Worm (Caenorhabditis elegans) whole organism, L4 larva: ENCODE data around the gene W03A5.1.
A peak's percentile ranks its signal among the peaks of the same experiment; 100 is the strongest.

ENCODE experiments used
- F10B5.3 ChIP-seq: sonication (generic microtip); optimal IDR thresholded peaks from 2 replicates; lab custom pipeline; 2016; ENCODE audit warnings: mild to moderate bottlenecking, missing genetic modification characterization, missing compliant biosample characterization
- R02D3.7 ChIP-seq: fragments of 150-350 bp; sonication (generic microtip); optimal IDR thresholded peaks from 3 replicates; lab custom pipeline; 2014; ENCODE audit warnings: missing biosample characterization, missing genetic modification characterization
- T20F7.1 ChIP-seq: fragments of 200-800 bp; sonication (Bioruptor generic); optimal IDR thresholded peaks from 2 replicates; lab custom pipeline; 2018; ENCODE audit warnings: mild to moderate bottlenecking, missing genetic modification characterization, missing compliant biosample characterization
- T26A8.4 ChIP-seq: fragments of 200-800 bp; sonication (Bioruptor generic); IDR thresholded peaks from 2 replicates; pipeline ENCODE4 v1.3.6; 2022; ENCODE audit warnings: missing genetic modification characterization, missing compliant biosample characterization
- arid-1 ChIP-seq: fragments of 200-800 bp; sonication (Bioruptor generic); conservative IDR thresholded peaks from 2 replicates; pipeline ENCODE4 v1.3.6; 2022; ENCODE audit warnings: missing genetic modification reagents, missing genetic modification characterization, missing compliant biosample characterization
- attf-4 ChIP-seq: sonication (generic microtip); optimal IDR thresholded peaks from 3 replicates; lab custom pipeline; 2017; ENCODE audit warnings: missing biosample characterization, missing genetic modification characterization
- ceh-28 ChIP-seq: fragments of 150-350 bp; optimal IDR thresholded peaks from 2 replicates; lab custom pipeline; 2014; ENCODE audit warnings: missing biosample characterization, missing genetic modification reagents, missing genetic modification characterization
- ceh-62 ChIP-seq: sonication (generic microtip); optimal IDR thresholded peaks from 2 replicates; lab custom pipeline; 2017; ENCODE audit warnings: missing biosample characterization, missing genetic modification characterization
- cey-2 ChIP-seq: sonication (generic microtip); optimal IDR thresholded peaks from 3 replicates; lab custom pipeline; 2017; ENCODE audit warnings: missing genetic modification characterization, mild to moderate bottlenecking, missing compliant biosample characterization, antibody characterized with exemption, borderline replicate concordance; ENCODE audit not compliant: insufficient read depth
- ctbp-1 ChIP-seq: fragments of 200-800 bp; sonication (Bioruptor generic); IDR thresholded peaks from 2 replicates; pipeline ENCODE4 v1.3.6; 2022; ENCODE audit warnings: missing genetic modification reagents, missing genetic modification characterization, missing compliant biosample characterization
- dmd-6 ChIP-seq: fragments of 200-800 bp; sonication (Bioruptor generic); IDR thresholded peaks from 2 replicates; pipeline ENCODE4 v1.3.6; 2022; ENCODE audit warnings: missing genetic modification reagents, missing genetic modification characterization, missing compliant biosample characterization
- dmd-9 ChIP-seq: fragments of 200-800 bp; sonication (Bioruptor generic); IDR thresholded peaks from 2 replicates; pipeline ENCODE4 v1.3.6; 2022; ENCODE audit warnings: missing genetic modification reagents, missing genetic modification characterization, missing compliant biosample characterization
- dve-1 ChIP-seq: sonication (generic microtip); optimal IDR thresholded peaks from 2 replicates; lab custom pipeline; 2017; ENCODE audit warnings: antibody characterized with exemption, mild to moderate bottlenecking, missing genetic modification characterization, missing compliant biosample characterization; ENCODE audit not compliant: insufficient read depth
- gei-8 ChIP-seq: fragments of 200-800 bp; sonication (Bioruptor generic); optimal IDR thresholded peaks from 2 replicates; lab custom pipeline; 2018; ENCODE audit warnings: mild to moderate bottlenecking, missing genetic modification characterization, missing compliant biosample characterization
- hif-1 ChIP-seq, 2 experiments: sonication (generic microtip); optimal IDR thresholded peaks; 2 replicates each; lab custom pipeline; 2016 to 2017; ENCODE audit warnings: missing compliant biosample characterization in 2 of 2, missing genetic modification characterization in 2 of 2, missing genetic modification reagents in 2 of 2, missing genotype in 2 of 2, mild to moderate bottlenecking in 1 of 2
- hlh-11 ChIP-seq: fragments of 200-800 bp; sonication (Bioruptor generic); optimal IDR thresholded peaks from 2 replicates; lab custom pipeline; 2018; ENCODE audit warnings: mild to moderate bottlenecking, missing genetic modification characterization, missing compliant biosample characterization
- hlh-30 ChIP-seq: sonication (generic microtip); optimal IDR thresholded peaks from 2 replicates; lab custom pipeline; 2017; ENCODE audit warnings: antibody characterized with exemption, mild to moderate bottlenecking, missing genetic modification characterization, missing compliant biosample characterization; ENCODE audit not compliant: insufficient read depth
- hmg-1.1 ChIP-seq: fragments of 200-800 bp; sonication (Bioruptor generic); IDR thresholded peaks from 2 replicates; pipeline ENCODE4 v1.3.6; 2022; ENCODE audit warnings: missing genetic modification reagents, missing genetic modification characterization, missing compliant biosample characterization
- jun-1 ChIP-seq: fragments of 150-350 bp; optimal IDR thresholded peaks from 2 replicates; lab custom pipeline; 2014; ENCODE audit warnings: missing biosample characterization, missing genetic modification reagents, missing genetic modification characterization
- lim-7 ChIP-seq: fragments of 200-800 bp; sonication (Bioruptor generic); IDR thresholded peaks from 2 replicates; pipeline ENCODE4 v1.3.6; 2022; ENCODE audit warnings: missing genetic modification characterization, missing compliant biosample characterization
- lin-1 ChIP-seq: fragments of 200-800 bp; sonication (Bioruptor generic); IDR thresholded peaks from 2 replicates; pipeline ENCODE4 v1.3.6; 2022; ENCODE audit warnings: missing genetic modification reagents, missing genetic modification characterization, missing compliant biosample characterization
- lin-13 ChIP-seq: fragments of 150-350 bp; optimal IDR thresholded peaks from 2 replicates; lab custom pipeline; 2014; ENCODE audit warnings: missing biosample characterization, missing genetic modification reagents, missing genetic modification characterization
- lin-15B ChIP-seq: fragments of 150-350 bp; sonication (generic microtip); optimal IDR thresholded peaks from 3 replicates; lab custom pipeline; 2014; ENCODE audit warnings: missing biosample characterization, missing genetic modification characterization
- lin-29 ChIP-seq: fragments of 200-800 bp; sonication (Bioruptor generic); IDR thresholded peaks from 2 replicates; pipeline ENCODE4 v1.3.6; 2022; ENCODE audit warnings: missing genetic modification reagents, missing genetic modification characterization, missing compliant biosample characterization
- madf-9 ChIP-seq: fragments of 200-800 bp; sonication (Bioruptor generic); conservative IDR thresholded peaks from 2 replicates; pipeline ENCODE4 v1.3.6; 2022; ENCODE audit warnings: missing genetic modification reagents, missing genetic modification characterization, missing compliant biosample characterization
- mep-1 ChIP-seq: fragments of 150-350 bp; sonication (generic microtip); optimal IDR thresholded peaks from 3 replicates; lab custom pipeline; 2014; ENCODE audit warnings: missing biosample characterization, missing genetic modification characterization
- mes-2 ChIP-seq: sonication (generic microtip); optimal IDR thresholded peaks from 2 replicates; lab custom pipeline; 2016; ENCODE audit warnings: missing genotype, mild to moderate bottlenecking, missing genetic modification characterization, missing compliant biosample characterization; ENCODE audit not compliant: poor library complexity, severe bottlenecking
- mxl-2 ChIP-seq: fragments of 200-800 bp; sonication (Bioruptor generic); conservative IDR thresholded peaks from 2 replicates; pipeline ENCODE4 v1.3.6; 2022; ENCODE audit warnings: missing genetic modification reagents, missing genetic modification characterization, missing compliant biosample characterization
- mxl-3 ChIP-seq: fragments of 200-800 bp; sonication (Bioruptor generic); optimal IDR thresholded peaks from 2 replicates; lab custom pipeline; 2018; ENCODE audit warnings: mild to moderate bottlenecking, missing genetic modification characterization, missing compliant biosample characterization
- nhr-28 ChIP-seq: fragments of 150-350 bp; optimal IDR thresholded peaks from 2 replicates; lab custom pipeline; 2014; ENCODE audit warnings: missing biosample characterization, missing genetic modification characterization
- php-3 ChIP-seq: fragments of 200-800 bp; sonication (Bioruptor generic); IDR thresholded peaks from 2 replicates; pipeline ENCODE4 v1.3.6; 2022; ENCODE audit warnings: missing genetic modification reagents, missing genetic modification characterization, missing compliant biosample characterization
- pqm-1 ChIP-seq: sonication (generic microtip); optimal IDR thresholded peaks from 2 replicates; lab custom pipeline; 2017; ENCODE audit warnings: missing biosample characterization, missing genetic modification characterization
- skn-1 ChIP-seq: fragments of 150-350 bp; optimal IDR thresholded peaks from 2 replicates; lab custom pipeline; 2014; ENCODE audit warnings: missing biosample characterization, missing genetic modification characterization
- snpc-1.2 ChIP-seq: fragments of 200-800 bp; sonication (Bioruptor generic); IDR thresholded peaks from 2 replicates; pipeline ENCODE4 v1.3.6; 2022; ENCODE audit warnings: missing genetic modification reagents, missing genetic modification characterization, missing compliant biosample characterization
- spr-3 ChIP-seq: fragments of 200-800 bp; sonication (Bioruptor generic); optimal IDR thresholded peaks from 2 replicates; lab custom pipeline; 2018; ENCODE audit warnings: mild to moderate bottlenecking, missing genetic modification characterization, missing compliant biosample characterization
- tag-97 ChIP-seq: fragments of 200-800 bp; sonication (Bioruptor generic); IDR thresholded peaks from 2 replicates; pipeline ENCODE4 v1.3.6; 2022; ENCODE audit warnings: missing genetic modification characterization, missing compliant biosample characterization
- unc-62 ChIP-seq, 3 experiments: fragments of 150-350 bp in 1 of 3; sonication (generic microtip); optimal IDR thresholded peaks in 2 of 3; peaks in 1 of 3; 1 replicate in 1 of 3; 2 replicates in 2 of 3; lab custom pipeline; 2014 to 2017; ENCODE audit warnings: missing biosample characterization in 3 of 3, missing genetic modification characterization in 3 of 3, missing genetic modification reagents in 3 of 3, missing genotype in 1 of 3
- vab-7 ChIP-seq: fragments of 200-800 bp; sonication (Bioruptor generic); IDR thresholded peaks from 2 replicates; pipeline ENCODE4 v1.3.6; 2022; ENCODE audit warnings: missing genetic modification reagents, missing genetic modification characterization, missing compliant biosample characterization
- zfp-2 ChIP-seq: sonication (generic microtip); optimal IDR thresholded peaks from 2 replicates; lab custom pipeline; 2016; ENCODE audit warnings: mild to moderate bottlenecking, missing genetic modification characterization, missing compliant biosample characterization
- zip-2 ChIP-seq: fragments of 150-350 bp; optimal IDR thresholded peaks from 2 replicates; lab custom pipeline; 2014; ENCODE audit warnings: missing biosample characterization, missing genetic modification characterization

W03A5.1 gene

DNA sequence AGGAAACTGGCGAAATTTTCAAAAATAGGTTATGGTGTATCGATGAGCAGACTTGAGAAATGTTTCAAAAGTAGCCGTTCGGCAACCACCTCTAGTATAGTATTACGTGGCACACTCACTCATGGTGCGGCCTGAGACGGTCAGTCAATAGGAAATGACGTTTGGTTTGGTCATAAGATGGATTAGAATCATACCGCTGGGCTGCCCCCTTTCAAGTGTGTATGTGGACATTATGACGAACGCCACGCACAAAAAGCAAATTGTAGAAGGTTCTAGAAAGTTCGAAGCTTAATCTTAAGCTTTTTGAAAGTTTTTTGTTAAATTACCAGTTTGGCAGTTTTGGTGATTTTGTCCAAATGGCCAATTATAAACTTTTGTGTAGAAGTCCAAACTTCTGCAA, 16.7 kb downstream of the W03A5.1 start (continued):
- TF ChIP-seq zip-2 (tag; lab: Kevin White, UChicago) (no peak), lin-29 (no peak), mes-2 (tag; lab: Kevin White, UChicago) (no peak), jun-1 (tag; lab: Kevin White, UChicago) (no peak), ctbp-1 (GFP tag; lab: Robert Waterston, UW) (no peak), lin-13 (GFP tag; lab: Kevin White, UChicago) (no peak), mxl-2 (GFP tag; lab: Robert Waterston, UW) (no peak), dmd-9 (no peak), ceh-62 (no peak), tag-97 (GFP tag; lab: Robert Waterston, UW) (no peak), cey-2 (tag; lab: Kevin White, UChicago) (no peak), F10B5.3 (no peak), lim-7 (GFP tag; lab: Robert Waterston, UW) (no peak), hmg-1.1 (no peak), ceh-28 (tag; lab: Kevin White, UChicago) (no peak), arid-1 (GFP tag; lab: Robert Waterston, UW) (no peak), mxl-3 (GFP tag; lab: Kevin White, UChicago) (no peak), madf-9 (GFP tag; lab: Robert Waterston, UW) (no peak), gei-8 (no peak), lin-1 (GFP tag; lab: Robert Waterston, UW) (no peak), dve-1 (tag; lab: Kevin White, UChicago) (peak; percentile 9), hif-1 (tag; optimal IDR thresholded peaks at IDR 0.05; lab: Kevin White, UChicago) (no peak), mep-1 (tag; lab: Kevin White, UChicago) (peak; percentile 13), spr-3 (GFP tag; lab: Kevin White, UChicago) (no peak), hlh-30 (tag; lab: Kevin White, UChicago) (peak; percentile 63)

DNA sequence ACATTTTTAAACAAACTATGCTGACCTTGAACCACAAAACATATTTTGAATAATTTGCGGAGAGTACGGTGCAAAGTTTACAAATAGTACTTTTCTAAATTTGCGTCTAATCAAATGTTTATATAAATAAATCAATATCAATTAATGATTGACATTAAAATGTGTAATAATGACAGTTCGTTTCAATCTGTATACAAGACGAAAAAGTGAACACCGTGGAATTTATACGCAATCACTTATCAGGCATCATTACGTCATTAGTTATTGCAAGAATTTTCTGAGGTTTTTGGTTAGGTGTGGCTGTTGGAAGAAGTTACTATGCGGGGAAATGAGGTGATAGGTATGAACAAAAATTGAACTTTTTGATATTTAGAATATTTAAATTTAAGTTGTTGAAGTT, 19.4 kb downstream of the W03A5.1 start:
- TF ChIP-seq T20F7.1 (peak; percentile 13), lin-15B (tag; lab: Kevin White, UChicago) (no peak), vab-7 (GFP tag; lab: Robert Waterston, UW) (no peak), T26A8.4 (GFP tag; lab: Robert Waterston, UW) (no peak), R02D3.7 (tag; lab: Kevin White, UChicago) (no peak), snpc-1.2 (no peak), dmd-6 (GFP tag; lab: Robert Waterston, UW) (peak; percentile 68)

DNA sequence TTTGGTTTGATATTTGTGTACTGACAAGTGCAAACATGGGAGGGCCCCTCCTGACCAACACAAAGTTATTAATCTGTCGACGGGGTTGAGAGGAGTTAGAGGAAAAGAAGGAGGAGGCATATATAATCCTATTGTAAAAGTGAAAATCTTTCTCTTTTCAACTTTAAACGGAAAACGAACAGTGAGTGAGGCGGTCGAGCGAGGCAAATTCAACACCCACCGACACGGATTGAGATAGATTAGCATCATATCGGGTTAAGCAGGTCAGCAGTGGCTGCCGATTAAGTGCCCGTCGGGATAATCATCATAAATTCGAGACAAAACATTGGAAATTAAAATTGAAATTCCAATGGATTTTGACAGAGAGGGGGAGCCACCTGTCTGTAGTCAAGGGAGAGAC, 28.6 kb downstream of the W03A5.1 start:
- TF ChIP-seq zfp-2 (tag; lab: Kevin White, UChicago) (no peak), unc-62 (GFP tag; optimal IDR thresholded peaks at IDR 0.05 in 1 of 2; lab: Kevin White, UChicago) (peak in 1 of 2 experiments; percentile 37), unc-62 (tag; optimal IDR thresholded peaks at IDR 0.05; lab: Kevin White, UChicago) (no peak)

DNA sequence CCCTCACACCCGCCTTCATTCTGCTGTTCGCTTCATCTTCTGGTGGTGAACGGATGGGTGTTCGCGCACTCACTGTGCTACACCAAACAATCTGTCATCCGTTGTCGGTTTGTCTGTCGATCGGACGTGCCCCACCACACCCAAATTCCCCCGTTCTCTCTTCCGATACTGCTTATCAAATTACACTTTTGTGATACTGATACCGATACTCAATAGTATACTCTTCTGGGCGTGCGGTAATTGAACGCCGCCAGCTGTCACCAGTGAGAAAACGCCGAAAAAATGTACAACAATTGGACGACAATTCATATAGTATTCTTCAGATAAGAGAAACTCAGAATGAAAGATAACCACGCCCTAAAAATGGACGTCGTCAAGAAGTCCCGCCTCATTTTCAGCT, 30.4 kb downstream of the W03A5.1 start:
- TF ChIP-seq hif-1 (tag; optimal IDR thresholded peaks at IDR 0.05; lab: Kevin White, UChicago) (no peak), nhr-28 (tag; lab: Kevin White, UChicago) (peak; percentile 19), php-3 (no peak), hlh-11 (peak; percentile 58), dmd-6 (GFP tag; lab: Robert Waterston, UW) (peak; percentile 55), skn-1 (no peak), pqm-1 (tag; lab: Kevin White, UChicago) (peak; percentile 31), attf-4 (tag; lab: Kevin White, UChicago) (no peak)
